Worm (Caenorhabditis elegans): ENCODE results near the gene C35B1.2.

Gene C35B1.2

ce11 chrIV:4135744-4136143, 49.7 kb downstream of the C35B1.2 start, which contains the start of gene F49F1.17:
TSS of gene F49F1.17 (minus strand) at chrIV:4135844.
- TF ChIP-seq sma-9 (GFP tag; optimal IDR thresholded peaks at IDR 0.05) (no peak), sma-9 (tag; optimal IDR thresholded peaks at IDR 0.05) (no peak), unc-55 (GFP tag; optimal IDR thresholded peaks at IDR 0.05) (no peak), zag-1 (tag; optimal IDR thresholded peaks at IDR 0.05) (no peak), Y55F3AM.14 (GFP tag; optimal IDR thresholded peaks at IDR 0.05) (no peak), ztf-4 (tag; optimal IDR thresholded peaks at IDR 0.05) (no peak), sem-4 (tag; optimal IDR thresholded peaks at IDR 0.05) (no peak), dmd-4 (tag; optimal IDR thresholded peaks at IDR 0.05) (no peak), ztf-1 (GFP tag; conservative IDR thresholded peaks at IDR 0.05) (no peak), fos-1 (tag; optimal IDR thresholded peaks at IDR 0.05) (no peak), unc-39 (tag; optimal IDR thresholded peaks at IDR 0.05) (no peak), nhr-129 (tag; optimal IDR thresholded peaks at IDR 0.05) (no peak), unc-62 (GFP tag; optimal IDR thresholded peaks at IDR 0.05) (no peak), nhr-12 (tag; optimal IDR thresholded peaks at IDR 0.05) (no peak), ZK546.5 (tag; optimal IDR thresholded peaks at IDR 0.05) (no peak), nhr-11 (tag; optimal IDR thresholded peaks at IDR 0.05) (no peak), nhr-25 (tag; optimal IDR thresholded peaks at IDR 0.05) (no peak), nhr-77 (tag; optimal IDR thresholded peaks at IDR 0.05) (no peak), crh-2 (tag; optimal IDR thresholded peaks at IDR 0.05) (no peak)

DNA sequence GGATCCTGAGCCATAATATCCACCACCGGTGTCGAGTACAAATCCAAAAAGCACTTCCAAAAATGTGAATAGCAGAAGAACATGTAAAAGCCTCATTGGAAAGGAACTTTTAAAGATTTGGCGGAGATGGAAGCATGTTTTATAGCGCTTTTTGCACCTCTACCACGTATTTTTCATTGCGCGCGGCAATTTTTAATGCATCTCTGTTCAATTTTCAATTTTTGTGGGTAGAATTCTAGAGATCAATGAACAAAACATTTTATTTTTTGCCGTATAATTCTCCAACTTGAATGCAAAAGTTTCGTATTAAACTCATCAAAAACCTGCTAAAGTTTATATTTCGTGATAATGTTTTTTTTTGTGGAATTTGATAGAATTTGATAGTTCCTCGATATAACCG, 51.5 kb downstream of the C35B1.2 start, which contains the start of gene F49F1.9:
Gene F49F1.9, minus strand, starts transcription at position 101 of the 400 bp plus-strand sequence.
- TF ChIP-seq ztf-4 (tag; optimal IDR thresholded peaks at IDR 0.05) (no peak), nhr-23 (tag; optimal IDR thresholded peaks at IDR 0.05) (no peak), mab-5 (tag; optimal IDR thresholded peaks at IDR 0.05) (no peak), ceh-16 (tag; optimal IDR thresholded peaks at IDR 0.05) (no peak), nhr-25 (tag; optimal IDR thresholded peaks at IDR 0.05) (no peak), lsy-2 (tag; optimal IDR thresholded peaks at IDR 0.05) (no peak), unc-55 (GFP tag; optimal IDR thresholded peaks at IDR 0.05) (no peak), nhr-10 (tag; optimal IDR thresholded peaks at IDR 0.05) (no peak), nhr-237 (tag; optimal IDR thresholded peaks at IDR 0.05) (no peak), blmp-1 (tag; optimal IDR thresholded peaks at IDR 0.05; ENCODE audit: insufficient read depth) (no peak), gmeb-1 (tag; optimal IDR thresholded peaks at IDR 0.05) (no peak), F13H6.1 (tag; optimal IDR thresholded peaks at IDR 0.05) (no peak), unc-39 (tag; optimal IDR thresholded peaks at IDR 0.05) (no peak)

DNA sequence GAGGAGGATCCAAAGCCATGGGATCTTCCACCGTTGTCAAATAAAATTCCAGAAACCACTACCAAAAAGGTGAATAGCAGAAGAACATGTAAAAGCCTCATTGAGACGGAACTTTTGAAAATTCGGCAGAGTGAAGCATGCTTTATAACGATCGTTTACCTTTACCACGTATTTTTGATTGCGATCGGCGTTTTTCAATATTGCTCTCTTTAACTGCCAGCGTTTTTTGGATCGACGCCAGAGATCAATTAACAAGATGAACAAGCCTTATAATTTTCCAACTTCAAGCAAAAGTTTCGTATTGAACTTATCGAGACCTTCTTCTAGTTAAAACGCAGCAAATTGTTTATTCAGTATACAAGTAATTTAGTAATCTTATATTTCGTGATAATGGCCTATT, 53.0 kb downstream of the C35B1.2 start, which contains the start of gene F49F1.10:
Gene F49F1.10, minus strand, starts transcription at position 101 of the 400 bp plus-strand sequence.
- TF ChIP-seq lin-11 (tag; optimal IDR thresholded peaks at IDR 0.05) (no peak), dmd-4 (tag; optimal IDR thresholded peaks at IDR 0.05) (no peak), egl-27 (tag; optimal IDR thresholded peaks at IDR 0.05) (no peak), mbf-1 (tag; optimal IDR thresholded peaks at IDR 0.05) (no peak), sma-3 (GFP tag; optimal IDR thresholded peaks at IDR 0.05) (no peak), mdl-1 (tag; optimal IDR thresholded peaks at IDR 0.05) (no peak), nhr-21 (tag; optimal IDR thresholded peaks at IDR 0.05) (no peak), nhr-23 (tag; optimal IDR thresholded peaks at IDR 0.05) (no peak), ztf-1 (GFP tag; conservative IDR thresholded peaks at IDR 0.05) (no peak), nhr-6 (tag; optimal IDR thresholded peaks at IDR 0.05) (no peak), blmp-1 (tag; optimal IDR thresholded peaks at IDR 0.05; ENCODE audit: insufficient read depth) (no peak), peb-1 (tag; optimal IDR thresholded peaks at IDR 0.05) (no peak), lin-39 (tag; optimal IDR thresholded peaks at IDR 0.05) (no peak), sma-9 (GFP tag; optimal IDR thresholded peaks at IDR 0.05) (no peak), sma-9 (tag; optimal IDR thresholded peaks at IDR 0.05) (no peak), alr-1 (tag; optimal IDR thresholded peaks at IDR 0.05) (no peak), ztf-4 (tag; optimal IDR thresholded peaks at IDR 0.05) (no peak), ama-1 (optimal IDR thresholded peaks at IDR 0.05) (no peak)

DNA sequence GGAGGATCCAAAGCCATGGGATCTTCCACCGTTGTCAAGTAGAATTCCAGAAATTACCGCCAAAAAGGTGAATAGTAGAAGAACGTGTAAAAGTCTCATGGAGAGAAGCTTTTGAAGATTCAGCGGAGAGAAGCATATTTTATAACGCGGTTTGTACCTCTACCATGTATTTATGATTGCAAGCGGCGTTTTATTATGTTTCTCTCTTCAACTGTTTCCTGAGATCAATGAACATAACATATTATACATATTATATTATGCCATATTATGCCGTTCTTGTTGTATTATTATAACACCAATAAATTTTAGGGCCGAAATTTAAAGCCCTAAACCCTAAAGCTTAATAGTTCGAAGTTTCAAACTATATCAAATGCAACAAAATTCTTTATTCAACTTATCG, 54.3 kb downstream of the C35B1.2 start, which contains the start of gene F49F1.18:
Gene F49F1.18, minus strand, starts transcription at position 101 of the 400 bp plus-strand sequence.
- no peak for TF ChIP-seq mbf-1 (tag; optimal IDR thresholded peaks at IDR 0.05)
- no peak for TF ChIP-seq aly-2 (tag; optimal IDR thresholded peaks at IDR 0.05)
- TF ChIP-seq zag-1 (tag; optimal IDR thresholded peaks at IDR 0.05) = no peak
- no peak for TF ChIP-seq ztf-11 (tag; optimal IDR thresholded peaks at IDR 0.05)
- no peak for TF ChIP-seq elt-1 (tag; optimal IDR thresholded peaks at IDR 0.05)
- no peak for TF ChIP-seq nhr-11 (tag; optimal IDR thresholded peaks at IDR 0.05)
- TF ChIP-seq nhr-6 (tag; optimal IDR thresholded peaks at IDR 0.05) = no peak
- no peak for TF ChIP-seq ceh-82 (tag; optimal IDR thresholded peaks at IDR 0.05)
- no peak for TF ChIP-seq nhr-129 (tag; optimal IDR thresholded peaks at IDR 0.05)
- TF ChIP-seq elt-3 (tag; optimal IDR thresholded peaks at IDR 0.05) = no peak
